Worm (Caenorhabditis elegans) whole organism, early embryonic: ENCODE data around the gene Y110A2AL.2.

Source experiments
- ets-7 ChIP-seq: sonication (generic microtip); optimal IDR thresholded peaks from 2 replicates; lab custom pipeline; 2016; ENCODE audit warnings: missing genotype, missing genetic modification characterization, missing compliant biosample characterization
- flt-1 ChIP-seq: fragments of 200-800 bp; sonication (Bioruptor generic); IDR thresholded peaks from 2 replicates; pipeline ENCODE4 v1.3.6; 2022; ENCODE audit warnings: missing genetic modification characterization, missing compliant biosample characterization
- tbx-11 ChIP-seq: fragments of 200-800 bp; sonication (Bioruptor generic); IDR thresholded peaks from 2 replicates; pipeline ENCODE4 v1.3.6; 2022; ENCODE audit warnings: missing genetic modification characterization, missing compliant biosample characterization

DNA sequence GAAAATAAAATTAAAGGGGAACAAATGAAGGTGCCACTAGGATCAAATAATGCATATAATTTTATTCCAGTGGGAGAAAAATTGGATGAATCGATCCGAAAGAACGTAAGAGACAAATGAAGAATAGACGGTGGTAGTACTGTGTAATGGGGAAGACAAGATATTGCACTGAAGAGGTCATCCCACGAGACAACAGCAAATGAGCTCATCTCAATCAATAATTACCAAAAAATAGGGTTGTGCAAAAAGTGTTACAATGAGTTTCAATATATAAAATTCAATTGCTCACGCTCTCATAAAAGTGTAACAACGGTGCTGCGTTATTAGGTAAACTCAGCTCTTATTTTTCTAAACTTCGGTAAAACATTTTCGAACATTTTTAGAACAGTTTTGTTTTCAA is 30.9 kb upstream of the Y110A2AL.2 start, which contains the start of gene K12H6.7:
- no peak for TF ChIP-seq flt-1 (GFP tag; lab: Robert Waterston, UW)
- no peak for TF ChIP-seq tbx-11 (GFP tag; lab: Robert Waterston, UW)
- no peak for TF ChIP-seq ets-7
